Fruit fly (Drosophila melanogaster): ENCODE measurements around the gene MTA1-like.

MTA1-like gene

DNA sequence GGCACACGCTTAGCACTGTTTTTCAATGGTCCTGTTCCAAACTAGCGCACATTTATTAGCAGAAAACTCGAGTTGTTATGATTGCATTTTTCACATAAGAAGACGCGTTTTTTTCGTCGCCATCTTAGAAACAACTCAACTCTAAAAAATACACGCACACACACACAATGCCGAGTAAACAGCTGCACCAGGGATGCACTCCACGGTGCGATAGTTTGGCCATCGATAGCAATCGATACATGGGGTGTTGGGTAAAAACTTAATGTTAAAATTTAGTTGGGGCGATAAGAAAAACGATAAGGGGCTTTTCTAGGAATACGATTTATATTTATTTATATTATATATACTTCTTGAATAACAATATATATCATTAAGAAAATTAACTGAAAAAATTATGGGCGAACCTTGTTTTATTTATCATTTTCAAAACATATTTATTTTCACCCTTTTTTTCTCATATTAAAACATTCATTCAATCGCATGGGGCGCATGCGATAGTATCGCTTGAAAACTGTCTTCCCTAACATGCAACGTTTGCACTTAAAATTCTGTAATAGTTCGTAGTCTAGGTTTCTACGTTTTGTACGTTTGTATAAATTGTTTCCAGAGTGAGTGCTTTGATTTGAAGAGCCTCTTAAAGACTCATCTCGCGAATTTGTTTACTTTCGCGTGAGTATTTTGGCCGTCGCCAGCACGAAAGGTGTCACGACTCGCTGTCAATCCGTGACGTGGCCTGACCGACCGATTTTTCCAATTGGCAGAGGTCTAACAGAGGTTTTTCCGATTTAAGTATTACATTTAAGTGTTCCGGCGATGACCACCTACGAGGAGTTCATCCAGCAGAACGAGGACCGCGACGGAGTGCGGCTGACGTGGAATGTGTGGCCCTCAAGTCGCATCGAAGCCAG, at the start of gene MTA1-like, which contains the start of gene Sec23 (continued):
- TF ChIP-seq rib (GFP tag; IDR thresholded peaks at IDR 0.05) (no peak; the same call in 1 of the 2 replicates), hb (GFP tag; IDR thresholded peaks at IDR 0.05; ENCODE audit: partially characterized antibody) (peak; percentile 96), CG17385 (GFP tag; optimal IDR thresholded peaks at IDR 0.05) (peak; percentile 29), CG2202 (tag; optimal IDR thresholded peaks at IDR 0.05) (no peak), dpn (GFP tag; optimal IDR thresholded peaks at IDR 0.05) (peak; percentile 42 to 58), repo (GFP tag; optimal IDR thresholded peaks at IDR 0.05) (no peak), Mrtf (GFP tag; IDR thresholded peaks at IDR 0.05) (no peak), CG11398 (GFP tag; optimal IDR thresholded peaks at IDR 0.05) (no peak), CrebB (tag; optimal IDR thresholded peaks at IDR 0.05) (no peak), Sry-δ (GFP tag; optimal IDR thresholded peaks at IDR 0.05) (peak; percentile 85), Dfd (GFP tag; optimal IDR thresholded peaks at IDR 0.05) (no peak), lmd (GFP tag; IDR thresholded peaks at IDR 0.05) (peak; percentile 44; the same call in 1 of the 2 replicates), Six4 (GFP tag; optimal IDR thresholded peaks at IDR 0.05) (no peak), CG4404 (GFP tag; IDR thresholded peaks at IDR 0.05) (peak; percentile 35; the same call in 1 of the 2 replicates), CG1603 (tag; optimal IDR thresholded peaks at IDR 0.05) (peak; percentile 49), CG31365 (tag; optimal IDR thresholded peaks at IDR 0.05) (no peak), CG8765 (GFP tag; IDR thresholded peaks at IDR 0.05) (no peak; the same call in 1 of the 2 replicates), klu (GFP tag; IDR thresholded peaks at IDR 0.05) (no peak), Dad (GFP tag; optimal IDR thresholded peaks at IDR 0.05) (no peak), h (optimal IDR thresholded peaks at IDR 0.05) (no peak), yki (optimal IDR thresholded peaks at IDR 0.05) (no peak), CG1602 (GFP tag; optimal IDR thresholded peaks at IDR 0.05) (peak; percentile 56), aop (GFP tag; IDR thresholded peaks at IDR 0.05) (no peak), grn (GFP tag; optimal IDR thresholded peaks at IDR 0.05) (peak; percentile 30), mirr (GFP tag; optimal IDR thresholded peaks at IDR 0.05) (no peak), CG8924 (tag; optimal IDR thresholded peaks at IDR 0.05) (peak; percentile 71), MBD-R2 (GFP tag; IDR thresholded peaks at IDR 0.05) (peak; percentile 22; the same call in 1 of the 2 replicates), D19A (tag; optimal IDR thresholded peaks at IDR 0.05) (peak; percentile 36), Xrp1 (GFP tag; IDR thresholded peaks at IDR 0.05) (no peak), CoRest (tag; optimal IDR thresholded peaks at IDR 0.05) (peak; percentile 78), Doc2 (GFP tag; IDR thresholded peaks at IDR 0.05) (no peak), CG13424 (tag; optimal IDR thresholded peaks at IDR 0.05) (peak; percentile 68), Spps (tag; optimal IDR thresholded peaks at IDR 0.05) (no peak), knrl (GFP tag; IDR thresholded peaks at IDR 0.05; ENCODE audit: partially characterized antibody) (peak; percentile 98), CG7987 (GFP tag; optimal IDR thresholded peaks at IDR 0.05) (no peak), NfI (GFP tag; optimal IDR thresholded peaks at IDR 0.05) (peak; percentile 33), CG10366 (GFP tag; IDR thresholded peaks at IDR 0.05) (no peak; the same call in 1 of the 2 replicates), CG16813 (GFP tag; IDR thresholded peaks at IDR 0.05; ENCODE audit: partially characterized antibody) (peak; percentile 98), Hr78 (GFP tag; optimal IDR thresholded peaks at IDR 0.05) (no peak), CG30431 (GFP tag; optimal IDR thresholded peaks at IDR 0.05) (no peak), TFAM (GFP tag; optimal IDR thresholded peaks at IDR 0.05) (no peak), MESR4 (GFP tag; optimal IDR thresholded peaks at IDR 0.05) (peak; percentile 86), Bgb (GFP tag; IDR thresholded peaks at IDR 0.05; ENCODE audit: partially characterized antibody) (peak; percentile 88), tx (GFP tag; optimal IDR thresholded peaks at IDR 0.05) (peak; percentile 14), CG4328 (GFP tag; optimal IDR thresholded peaks at IDR 0.05) (no peak), CG15514 (GFP tag; optimal IDR thresholded peaks at IDR 0.05) (peak; percentile 36), toy (GFP tag; IDR thresholded peaks at IDR 0.05) (no peak), B-H1 (GFP tag; IDR thresholded peaks at IDR 0.05) (no peak), Ptx1 (GFP tag; IDR thresholded peaks at IDR 0.05) (peak; percentile 32; the same call in 1 of the 2 replicates)
